Worm (Caenorhabditis elegans): ENCODE results near the gene clec-128.
A peak's percentile ranks its signal among the peaks of the same experiment; 100 is the strongest.

Gene clec-128

ce11 chrII:3553453-3553852 is 17.4 kb downstream of the clec-128 start, which contains the start of gene dnc-3 (continued):
- TF ChIP-seq ceh-100 (GFP tag; IDR thresholded peaks at IDR 0.05): no peak
- TF ChIP-seq nhr-179 (tag; optimal IDR thresholded peaks at IDR 0.05): no peak
- TF ChIP-seq ceh-27 (GFP tag; optimal IDR thresholded peaks at IDR 0.05): no peak
- TF ChIP-seq ztf-28 (GFP tag; IDR thresholded peaks at IDR 0.05): no peak
- TF ChIP-seq pha-4 (tag; optimal IDR thresholded peaks at IDR 0.05): no peak
- TF ChIP-seq ztf-22 (GFP tag; optimal IDR thresholded peaks at IDR 0.05): no peak
- TF ChIP-seq aptf-3 (GFP tag; IDR thresholded peaks at IDR 0.05): no peak
- no peak for TF ChIP-seq attf-6 (GFP tag; IDR thresholded peaks at IDR 0.05)
- no peak for TF ChIP-seq madf-10 (tag; optimal IDR thresholded peaks at IDR 0.05)
- peak in 1 of 3 experiments; percentile 31 for TF ChIP-seq lin-35 (GFP tag; optimal IDR thresholded peaks at IDR 0.05)
- no peak for TF ChIP-seq dpff-1 (tag; optimal IDR thresholded peaks at IDR 0.05)
- no peak for TF ChIP-seq ceh-79 (tag; optimal IDR thresholded peaks at IDR 0.05)
- TF ChIP-seq unc-130 (GFP tag; optimal IDR thresholded peaks at IDR 0.05): no peak
- no peak for TF ChIP-seq unc-62 (GFP tag; optimal IDR thresholded peaks at IDR 0.05)
- no peak for TF ChIP-seq F52B5.7 (tag; optimal IDR thresholded peaks at IDR 0.05)
- no peak for TF ChIP-seq gei-17 (GFP tag; optimal IDR thresholded peaks at IDR 0.05)
- TF ChIP-seq Y95B8A.8 (GFP tag; IDR thresholded peaks at IDR 0.05): no peak
- TF ChIP-seq lin-40 (tag; optimal IDR thresholded peaks at IDR 0.05): peak; percentile 78
- TF ChIP-seq tbx-9 (tag; optimal IDR thresholded peaks at IDR 0.05; ENCODE audit: borderline replicate concordance): no peak
- no peak for TF ChIP-seq F39B2.1 (GFP tag; IDR thresholded peaks at IDR 0.05)
- no peak for TF ChIP-seq cebp-2 (GFP tag; IDR thresholded peaks at IDR 0.05)
- no peak; the same call in 1 of the 2 replicates for TF ChIP-seq D2030.7 (GFP tag; IDR thresholded peaks at IDR 0.05)
- no peak for TF ChIP-seq sdz-38 (tag; optimal IDR thresholded peaks at IDR 0.05)
- TF ChIP-seq snpc-1.3 (tag; optimal IDR thresholded peaks at IDR 0.05; ENCODE audit: insufficient read depth): no peak
- no peak for TF ChIP-seq lir-1 (GFP tag; conservative IDR thresholded peaks at IDR 0.05)
- TF ChIP-seq snpc-4 (GFP tag; optimal IDR thresholded peaks at IDR 0.05): no peak
- TF ChIP-seq snpc-4 (tag; optimal IDR thresholded peaks at IDR 0.05): peak in 1 of 4 experiments; percentile 45
- TF ChIP-seq Y67H2A.10 (GFP tag; conservative IDR thresholded peaks at IDR 0.05): no peak
- TF ChIP-seq Y53G8AR.9 (GFP tag; conservative IDR thresholded peaks at IDR 0.05): no peak
- TF ChIP-seq K12H6.12 (tag; optimal IDR thresholded peaks at IDR 0.05): no peak
- no peak for TF ChIP-seq egl-18 (GFP tag; IDR thresholded peaks at IDR 0.05)
- TF ChIP-seq ama-1 (optimal IDR thresholded peaks at IDR 0.05): no peak
- TF ChIP-seq ama-1 (GFP tag; optimal IDR thresholded peaks at IDR 0.05): no peak
- no peak for TF ChIP-seq bed-2 (GFP tag; IDR thresholded peaks at IDR 0.05)
- no peak for TF ChIP-seq ztf-18 (tag; optimal IDR thresholded peaks at IDR 0.05)
- 0 out of 2 replicates have a peak, but pooled peaks have one; percentile 22 for TF ChIP-seq pbrm-1 (GFP tag; IDR thresholded peaks at IDR 0.05)
- TF ChIP-seq let-526 (GFP tag; IDR thresholded peaks at IDR 0.05): no peak
- TF ChIP-seq lsl-1 (GFP tag; optimal IDR thresholded peaks at IDR 0.05): peak; percentile 61
- TF ChIP-seq athp-1 (tag; optimal IDR thresholded peaks at IDR 0.05): no peak
- peak; percentile 23; the same call in 1 of the 2 replicates for TF ChIP-seq hmg-1.2 (GFP tag; IDR thresholded peaks at IDR 0.05)
- no peak for TF ChIP-seq hlh-26 (GFP tag; conservative IDR thresholded peaks at IDR 0.05)
- no peak for TF ChIP-seq F57C9.4 (tag; optimal IDR thresholded peaks at IDR 0.05)
- TF ChIP-seq sea-2 (GFP tag; IDR thresholded peaks at IDR 0.05): no peak
- no peak for TF ChIP-seq nhr-27 (tag; optimal IDR thresholded peaks at IDR 0.05)
- TF ChIP-seq egrh-3 (GFP tag; IDR thresholded peaks at IDR 0.05): no peak
- peak; percentile 73; the same call in 1 of the 2 replicates for TF ChIP-seq madf-6 (GFP tag; IDR thresholded peaks at IDR 0.05)
- no peak for TF ChIP-seq akir-1 (GFP tag; optimal IDR thresholded peaks at IDR 0.05)
- TF ChIP-seq mcd-1 (GFP tag; IDR thresholded peaks at IDR 0.05): peak; percentile 61
- no peak for TF ChIP-seq lag-1 (GFP tag; IDR thresholded peaks at IDR 0.05)
- TF ChIP-seq madf-3 (GFP tag; IDR thresholded peaks at IDR 0.05): no peak
- TF ChIP-seq nfya-2 (GFP tag; IDR thresholded peaks at IDR 0.05): no peak
